Fruit fly (Drosophila melanogaster) whole organism, embryonic: ENCODE measurements around the gene CG14657.

ENCODE experiments used
- Adf1 ChIP-seq: fragments of 200-800 bp; sonication (Bioruptor generic); IDR thresholded peaks from 2 replicates; pipeline ENCODE4 v1.3.6; 2022; ENCODE audit warnings: missing biosample characterization, missing genetic modification characterization
- B-H1 ChIP-seq: fragments of 200-800 bp; sonication (Bioruptor generic); IDR thresholded peaks from 3 replicates; pipeline ENCODE4 v1.3.6; 2022; ENCODE audit warnings: missing biosample characterization, missing genetic modification characterization
- CG10209 ChIP-seq: fragments of 200-800 bp; sonication (Bioruptor generic); optimal IDR thresholded peaks from 3 replicates; lab custom pipeline; 2017; ENCODE audit warnings: missing biosample characterization, mild to moderate bottlenecking, missing genetic modification characterization, missing genetic modification reagents
- CG11456 ChIP-seq: fragments of 200-800 bp; sonication (Bioruptor generic); IDR thresholded peaks from 3 replicates; pipeline ENCODE4 v1.3.6; 2022; ENCODE audit warnings: missing biosample characterization, missing genetic modification characterization
- CG14014 ChIP-seq: fragments of 200-800 bp; sonication (Bioruptor generic); IDR thresholded peaks from 2 replicates; pipeline ENCODE4 v1.3.6; 2022; ENCODE audit warnings: missing biosample characterization, missing genetic modification characterization
- CG30020 ChIP-seq: fragments of 200-800 bp; optimal IDR thresholded peaks from 2 replicates; lab custom pipeline; 2019; ENCODE audit warnings: missing biosample characterization, mild to moderate bottlenecking, missing genetic modification characterization, moderate library complexity
- CG32532 ChIP-seq: fragments of 200-800 bp; sonication (Bioruptor generic); IDR thresholded peaks from 2 replicates; pipeline ENCODE4 v1.3.6; 2022; ENCODE audit warnings: missing biosample characterization, missing genetic modification characterization
- CG3726 ChIP-seq: fragments of 200-800 bp; sonication (Bioruptor generic); IDR thresholded peaks from 3 replicates; pipeline ENCODE4, ENCODE4 v1.3.6; 2022; ENCODE audit warnings: missing biosample characterization, missing genetic modification characterization
- CG4282 ChIP-seq: fragments of 200-800 bp; sonication (Bioruptor generic); optimal IDR thresholded peaks from 2 replicates; lab custom pipeline; 2016; ENCODE audit warnings: missing biosample characterization, missing genetic modification characterization
- CG7372 ChIP-seq: fragments of 200-800 bp; sonication (Bioruptor generic); IDR thresholded peaks from 2 replicates; pipeline ENCODE4 v1.3.6; 2022; ENCODE audit warnings: missing biosample characterization, missing genetic modification characterization
- HmgD ChIP-seq: fragments of 200-800 bp; sonication (Bioruptor generic); optimal IDR thresholded peaks from 3 replicates; lab custom pipeline; 2016; ENCODE audit warnings: missing biosample characterization, missing genetic modification characterization
- Med ChIP-seq: fragments of 200-800 bp; sonication (Bioruptor generic); peaks from one replicate; lab custom pipeline; 2016; ENCODE audit warnings: missing biosample characterization, missing genetic modification characterization, mild to moderate bottlenecking, inconsistent platforms, moderate library complexity
- abd-A ChIP-seq: fragments of 200-800 bp; sonication (Bioruptor generic); optimal IDR thresholded peaks from 3 replicates; lab custom pipeline; 2019; ENCODE audit warnings: missing biosample characterization, mild to moderate bottlenecking, missing genetic modification characterization, moderate library complexity
- crc ChIP-seq: fragments of 200-800 bp; sonication (Bioruptor generic); optimal IDR thresholded peaks from 2 replicates; lab custom pipeline; 2016; ENCODE audit warnings: missing biosample characterization, missing genetic modification characterization
- kah ChIP-seq: fragments of 200-800 bp; sonication (Bioruptor generic); optimal IDR thresholded peaks from 2 replicates; lab custom pipeline; 2018; ENCODE audit warnings: missing biosample characterization, mild to moderate bottlenecking, missing genetic modification characterization
- sc ChIP-seq, 3 experiments: fragments of >200 bp in 2 of 3; fragments of 200-800 bp in 1 of 3; sonication (Bioruptor generic) in 1 of 3; optimal IDR thresholded peaks; 2 replicates in 2 of 3; 3 replicates in 1 of 3; lab custom pipeline; 2017; ENCODE audit warnings: mild to moderate bottlenecking in 1 of 3, missing biosample characterization in 1 of 3, missing genetic modification characterization in 1 of 3, missing genetic modification reagents in 1 of 3
- vvl ChIP-seq: fragments of 200-800 bp; sonication (Bioruptor generic); IDR thresholded peaks from 2 replicates; pipeline ENCODE4 v1.3.6; 2022; ENCODE audit warnings: missing biosample characterization, missing genetic modification characterization
- z ChIP-seq: fragments of 200-800 bp; sonication (Bioruptor generic); IDR thresholded peaks from 3 replicates; pipeline ENCODE4 v1.3.6; 2022; ENCODE audit warnings: missing biosample characterization, missing genetic modification characterization
- zen2 ChIP-seq: fragments of 200-800 bp; sonication (Bioruptor generic); IDR thresholded peaks from 3 replicates; pipeline ENCODE4 v1.3.6; 2022; ENCODE audit warnings: missing biosample characterization, missing genetic modification characterization; ENCODE audit not compliant: partially characterized antibody
- zfh2 ChIP-seq: fragments of 200-800 bp; sonication (Bioruptor generic); optimal IDR thresholded peaks from 2 replicates; lab custom pipeline; 2016; ENCODE audit warnings: missing biosample characterization, missing genetic modification characterization

Gene CG14657

dm6 chr3R:4768711-4769239, 52.5 kb downstream of the CG14657 start (continued):
- TF ChIP-seq crc (GFP tag; lab: Kevin White, UChicago) = no peak
- no peak for TF ChIP-seq CG3726 (GFP tag; lab: Robert Waterston, UW)
- 0 out of 2 replicates have a peak, but pooled peaks have one; percentile 7 for TF ChIP-seq CG14014 (GFP tag; lab: Robert Waterston, UW)
- TF ChIP-seq CG32532 (GFP tag; lab: Robert Waterston, UW) = no peak
- no peak for TF ChIP-seq CG4282
- 0 out of 3 replicates have a peak, but pooled peaks have one; percentile 46 for TF ChIP-seq CG11456 (GFP tag; lab: Robert Waterston, UW)
- no peak for TF ChIP-seq B-H1 (GFP tag; lab: Robert Waterston, UW)
- TF ChIP-seq zen2 (GFP tag; lab: Robert Waterston, UW) = no peak; the same call in 2 of the 3 replicates
- no peak for TF ChIP-seq kah
- TF ChIP-seq abd-A (tag; lab: Kevin White, UChicago) = peak; percentile 42
- TF ChIP-seq CG10209 (GFP tag; lab: Kevin White, UChicago) = no peak
- TF ChIP-seq CG7372 (GFP tag; lab: Robert Waterston, UW) = no peak
- TF ChIP-seq CG30020 (tag; lab: Kevin White, UChicago) = no peak
- TF ChIP-seq Adf1 (GFP tag; lab: Robert Waterston, UW) = peak; percentile 17; the same call in 1 of the 2 replicates
- no peak for TF ChIP-seq HmgD
- no peak for TF ChIP-seq vvl (GFP tag; lab: Robert Waterston, UW)
- TF ChIP-seq zfh2 (GFP tag; lab: Kevin White, UChicago) = no peak
- TF ChIP-seq z = no peak
- no peak for TF ChIP-seq sc (optimal IDR thresholded peaks at IDR 0.05; lab: Kevin White, UChicago)
- TF ChIP-seq sc (GFP tag; optimal IDR thresholded peaks at IDR 0.05; lab: Kevin White, UChicago) = no peak
- peak; percentile 58 for TF ChIP-seq Med (GFP tag; lab: Kevin White, UChicago)
